Fruit fly (Drosophila melanogaster) whole organism, embryonic: ENCODE results near the gene Prosbeta6.

ENCODE experiments used
- BEAF-32 ChIP-seq: fragments of 200-800 bp; sonication (Bioruptor generic); optimal IDR thresholded peaks from 3 replicates; lab custom pipeline; 2017; ENCODE audit warnings: missing biosample characterization, missing genetic modification characterization, mild to moderate bottlenecking, moderate library complexity, missing genetic modification reagents
- Bgb ChIP-seq: fragments of 200-800 bp; sonication (Bioruptor generic); IDR thresholded peaks from 2 replicates; pipeline ENCODE4 v1.3.6; 2022; ENCODE audit warnings: missing biosample characterization, missing genetic modification characterization; ENCODE audit not compliant: partially characterized antibody
- C15 ChIP-seq: fragments of 200-800 bp; sonication (Bioruptor generic); IDR thresholded peaks from 3 replicates; pipeline ENCODE4 v1.3.6; 2022; ENCODE audit warnings: missing biosample characterization, missing genetic modification characterization
- CG12391 ChIP-seq: fragments of 200-800 bp; sonication (Bioruptor generic); optimal IDR thresholded peaks from 3 replicates; lab custom pipeline; 2018; ENCODE audit warnings: missing biosample characterization, mild to moderate bottlenecking, missing genetic modification characterization, moderate library complexity
- CG12659 ChIP-seq: fragments of 200-800 bp; sonication (Bioruptor generic); optimal IDR thresholded peaks from 3 replicates; lab custom pipeline; 2017; ENCODE audit warnings: mild to moderate bottlenecking, missing biosample characterization, missing genetic modification reagents, missing genetic modification characterization
- CG12769 ChIP-seq: fragments of 200-800 bp; sonication (Bioruptor generic); optimal IDR thresholded peaks from 2 replicates; lab custom pipeline; 2019; ENCODE audit warnings: missing biosample characterization, mild to moderate bottlenecking, missing genetic modification characterization, moderate library complexity
- CG13287 ChIP-seq: fragments of 200-800 bp; sonication (Bioruptor generic); IDR thresholded peaks from 2 replicates; pipeline ENCODE4 v1.3.6; 2022; ENCODE audit warnings: missing biosample characterization, missing genetic modification characterization; ENCODE audit not compliant: partially characterized antibody
- CG14050 ChIP-seq: fragments of 200-800 bp; sonication (Bioruptor generic); IDR thresholded peaks from 3 replicates; pipeline ENCODE4 v1.3.6; 2022; ENCODE audit warnings: missing biosample characterization, missing genetic modification characterization
- CG15269 ChIP-seq: fragments of 200-800 bp; sonication (Bioruptor generic); optimal IDR thresholded peaks from 2 replicates; lab custom pipeline; 2018; ENCODE audit warnings: missing biosample characterization, mild to moderate bottlenecking, missing genetic modification characterization, moderate library complexity
- CG18764 ChIP-seq: fragments of 200-800 bp; sonication (Bioruptor generic); optimal IDR thresholded peaks from 3 replicates; lab custom pipeline; 2016; ENCODE audit warnings: missing biosample characterization, missing genetic modification characterization
- CG31365 ChIP-seq: fragments of 200-800 bp; sonication (Bioruptor generic); optimal IDR thresholded peaks from 2 replicates; lab custom pipeline; 2018; ENCODE audit warnings: missing biosample characterization, mild to moderate bottlenecking, missing genetic modification characterization
- CG34376 ChIP-seq: fragments of 200-800 bp; sonication (Bioruptor generic); optimal IDR thresholded peaks from 2 replicates; lab custom pipeline; 2018; ENCODE audit warnings: missing biosample characterization, mild to moderate bottlenecking, missing genetic modification characterization
- CG7786 ChIP-seq: fragments of 200-800 bp; sonication (Bioruptor generic); optimal IDR thresholded peaks from 2 replicates; lab custom pipeline; 2016; ENCODE audit warnings: missing biosample characterization, missing genetic modification characterization
- CG7963 ChIP-seq: fragments of 200-800 bp; sonication (Bioruptor generic); IDR thresholded peaks from 3 replicates; pipeline ENCODE4 v1.3.6; 2022; ENCODE audit warnings: missing biosample characterization, missing genetic modification characterization; ENCODE audit not compliant: partially characterized antibody
- CG8089 ChIP-seq: fragments of 200-800 bp; sonication (Bioruptor generic); optimal IDR thresholded peaks from 3 replicates; lab custom pipeline; 2016; ENCODE audit warnings: missing biosample characterization, missing genetic modification characterization
- CG9817 ChIP-seq: fragments of 200-800 bp; sonication (Bioruptor generic); optimal IDR thresholded peaks from 2 replicates; lab custom pipeline; 2018; ENCODE audit warnings: missing biosample characterization, mild to moderate bottlenecking, missing genetic modification characterization, moderate library complexity
- CoRest ChIP-seq: fragments of 200-800 bp; sonication (Bioruptor generic); optimal IDR thresholded peaks from 3 replicates; lab custom pipeline; 2018; ENCODE audit warnings: missing biosample characterization, mild to moderate bottlenecking, missing genetic modification characterization, moderate library complexity
- D19A ChIP-seq: fragments of 200-800 bp; optimal IDR thresholded peaks from 3 replicates; lab custom pipeline; 2019; ENCODE audit warnings: missing biosample characterization, mild to moderate bottlenecking, missing genetic modification characterization, moderate library complexity
- Dbx ChIP-seq: fragments of 200-800 bp; sonication (Bioruptor generic); IDR thresholded peaks from 3 replicates; pipeline ENCODE4 v1.3.6; 2022; ENCODE audit warnings: missing biosample characterization, missing genetic modification characterization
- Dp ChIP-seq: fragments of 200-800 bp; sonication (Bioruptor generic); optimal IDR thresholded peaks from 2 replicates; lab custom pipeline; 2018; ENCODE audit warnings: missing biosample characterization, mild to moderate bottlenecking, missing genetic modification characterization, moderate library complexity
- Elba2 ChIP-seq: fragments of 200-800 bp; sonication (Bioruptor generic); optimal IDR thresholded peaks from 3 replicates; lab custom pipeline; 2016; ENCODE audit warnings: missing biosample characterization, missing genetic modification characterization
- GATAe ChIP-seq: fragments of 200-800 bp; sonication (Bioruptor generic); conservative IDR thresholded peaks from 2 replicates; pipeline ENCODE4 v1.3.6; 2022; ENCODE audit warnings: missing biosample characterization, missing genetic modification characterization
- HLH54F ChIP-seq: fragments of 200-800 bp; sonication (Bioruptor generic); optimal IDR thresholded peaks from 3 replicates; lab custom pipeline; 2016; ENCODE audit warnings: missing biosample characterization, missing genetic modification characterization
- HmgD ChIP-seq: fragments of 200-800 bp; sonication (Bioruptor generic); optimal IDR thresholded peaks from 3 replicates; lab custom pipeline; 2016; ENCODE audit warnings: missing biosample characterization, missing genetic modification characterization
- Kr ChIP-seq: fragments of 200-800 bp; sonication (Bioruptor generic); optimal IDR thresholded peaks from 2 replicates; lab custom pipeline; 2017; ENCODE audit warnings: missing biosample characterization, mild to moderate bottlenecking, missing genetic modification characterization
- Lim3 ChIP-seq: fragments of 200-800 bp; sonication (Bioruptor generic); IDR thresholded peaks from 2 replicates; pipeline ENCODE4 v1.3.6; 2022; ENCODE audit warnings: missing biosample characterization, missing genetic modification characterization
- Oaz ChIP-seq: fragments of 200-800 bp; sonication (Bioruptor generic); IDR thresholded peaks from 2 replicates; pipeline ENCODE4 v1.3.6; 2022; ENCODE audit warnings: missing biosample characterization, missing genetic modification characterization
- Opbp ChIP-seq: fragments of 200-800 bp; sonication (Bioruptor generic); IDR thresholded peaks from 3 replicates; pipeline ENCODE4 v1.3.6; 2022; ENCODE audit warnings: missing biosample characterization, missing genetic modification characterization; ENCODE audit not compliant: partially characterized antibody
- Optix ChIP-seq: fragments of 200-800 bp; sonication (Bioruptor generic); IDR thresholded peaks from 3 replicates; pipeline ENCODE4 v1.3.6; 2022; ENCODE audit warnings: missing biosample characterization, missing genetic modification characterization
- PHDP ChIP-seq: fragments of 200-800 bp; sonication (Bioruptor generic); optimal IDR thresholded peaks from 3 replicates; lab custom pipeline; 2018; ENCODE audit warnings: missing biosample characterization, mild to moderate bottlenecking, missing genetic modification characterization, moderate library complexity
- Sox102F ChIP-seq: fragments of 200-800 bp; sonication (Bioruptor generic); optimal IDR thresholded peaks from 2 replicates; lab custom pipeline; 2018; ENCODE audit warnings: missing biosample characterization, mild to moderate bottlenecking, missing genetic modification characterization, moderate library complexity
- ap ChIP-seq: fragments of 200-800 bp; sonication (Bioruptor generic); IDR thresholded peaks from 2 replicates; pipeline ENCODE4 v1.3.6; 2022; ENCODE audit warnings: missing biosample characterization, missing genetic modification characterization
- bigmax ChIP-seq: fragments of 200-800 bp; sonication (Bioruptor generic); optimal IDR thresholded peaks from 2 replicates; lab custom pipeline; 2018; ENCODE audit warnings: missing biosample characterization, mild to moderate bottlenecking, missing genetic modification characterization
- disco-r ChIP-seq: fragments of 200-800 bp; sonication (Bioruptor generic); optimal IDR thresholded peaks from 2 replicates; lab custom pipeline; 2016; ENCODE audit warnings: missing biosample characterization, missing genetic modification characterization
- dmrt11E ChIP-seq: fragments of 200-800 bp; sonication (Bioruptor generic); optimal IDR thresholded peaks from 3 replicates; lab custom pipeline; 2018; ENCODE audit warnings: missing biosample characterization, mild to moderate bottlenecking, missing genetic modification characterization, moderate library complexity
- her ChIP-seq: fragments of 200-800 bp; sonication (Bioruptor generic); optimal IDR thresholded peaks from 2 replicates; lab custom pipeline; 2016; ENCODE audit warnings: missing biosample characterization, missing genetic modification characterization
- inv ChIP-seq: fragments of 200-800 bp; sonication (Bioruptor generic); IDR thresholded peaks from 2 replicates; pipeline ENCODE4 v1.3.6; 2022; ENCODE audit warnings: missing biosample characterization, missing genetic modification characterization; ENCODE audit not compliant: partially characterized antibody
- lov ChIP-seq, 2 experiments: fragments of 200-800 bp in 1 of 2; fragments of >200 bp in 1 of 2; sonication (Bioruptor generic) in 1 of 2; IDR thresholded peaks in 1 of 2; optimal IDR thresholded peaks in 1 of 2; 2 replicates in 1 of 2; 3 replicates in 1 of 2; pipeline versions ENCODE4 v1.3.6 to Lab custom; 2017 to 2022; ENCODE audit warnings: missing biosample characterization in 1 of 2, missing genetic modification characterization in 1 of 2
- nerfin-1 ChIP-seq: fragments of 200-800 bp; sonication (Bioruptor generic); optimal IDR thresholded peaks from 3 replicates; lab custom pipeline; 2019; ENCODE audit warnings: missing biosample characterization, mild to moderate bottlenecking, missing genetic modification characterization, moderate library complexity
- nom ChIP-seq: fragments of 200-800 bp; sonication (Bioruptor generic); optimal IDR thresholded peaks from 2 replicates; lab custom pipeline; 2017; ENCODE audit warnings: missing biosample characterization, missing genetic modification characterization, mild to moderate bottlenecking, moderate library complexity, missing genetic modification reagents
- psq ChIP-seq: fragments of 200-800 bp; sonication (Bioruptor generic); optimal IDR thresholded peaks from 2 replicates; lab custom pipeline; 2017; ENCODE audit warnings: missing biosample characterization, missing genetic modification characterization
- repo ChIP-seq: fragments of 200-800 bp; sonication (Bioruptor generic); optimal IDR thresholded peaks from 2 replicates; lab custom pipeline; 2016; ENCODE audit warnings: missing biosample characterization, missing genetic modification characterization
- sc ChIP-seq, 3 experiments: fragments of >200 bp in 2 of 3; fragments of 200-800 bp in 1 of 3; sonication (Bioruptor generic) in 1 of 3; optimal IDR thresholded peaks; 2 replicates in 2 of 3; 3 replicates in 1 of 3; lab custom pipeline; 2017; ENCODE audit warnings: mild to moderate bottlenecking in 1 of 3, missing biosample characterization in 1 of 3, missing genetic modification characterization in 1 of 3, missing genetic modification reagents in 1 of 3
- scrt ChIP-seq: fragments of 200-800 bp; sonication (Bioruptor generic); optimal IDR thresholded peaks from 2 replicates; lab custom pipeline; 2018; ENCODE audit warnings: missing biosample characterization, mild to moderate bottlenecking, missing genetic modification characterization, moderate library complexity
- shn ChIP-seq: fragments of 200-800 bp; sonication (Bioruptor generic); optimal IDR thresholded peaks from 3 replicates; lab custom pipeline; 2016; ENCODE audit warnings: missing biosample characterization, missing genetic modification characterization
- slp2 ChIP-seq: fragments of 200-800 bp; sonication (Bioruptor generic); optimal IDR thresholded peaks from 2 replicates; lab custom pipeline; 2016; ENCODE audit warnings: missing biosample characterization, missing genetic modification characterization
- sqz ChIP-seq: fragments of 200-800 bp; sonication (Bioruptor generic); optimal IDR thresholded peaks from 3 replicates; lab custom pipeline; 2018; ENCODE audit warnings: missing biosample characterization, mild to moderate bottlenecking, missing genetic modification characterization
- stc ChIP-seq: fragments of 200-800 bp; sonication (Bioruptor generic); IDR thresholded peaks from 2 replicates; pipeline ENCODE4 v1.3.6; 2022; ENCODE audit warnings: missing biosample characterization, missing genetic modification characterization
- ttk ChIP-seq: fragments of 200-800 bp; sonication (Bioruptor generic); IDR thresholded peaks from 2 replicates; pipeline ENCODE4 v2.1.2; 2022; ENCODE audit warnings: missing biosample characterization, missing genetic modification characterization

The Prosbeta6 gene

dm6 chr3L:16609120-16609519 is 1.1 kb downstream of the Prosbeta6 start, which contains the start of gene CG4098 (continued):
- TF ChIP-seq CG7963 (GFP tag; lab: Robert Waterston, UW) (no peak), Bgb (GFP tag; lab: Robert Waterston, UW) (no peak), HmgD (GFP tag; lab: Kevin White, UChicago) (peak; percentile 78), BEAF-32 (GFP tag; lab: Kevin White, UChicago) (peak; percentile 48), HLH54F (peak; percentile 69), Oaz (GFP tag; lab: Robert Waterston, UW) (no peak), Dp (peak; percentile 79), Elba2 (GFP tag; lab: Kevin White, UChicago) (no peak), CG12769 (peak; percentile 78), sqz (no peak), CG9817 (tag; lab: Kevin White, UChicago) (peak; percentile 55), lov (optimal IDR thresholded peaks at IDR 0.05; lab: Kevin White, UChicago) (no peak), lov (GFP tag; IDR thresholded peaks at IDR 0.05; lab: Robert Waterston, UW) (0 out of 3 replicates have a peak, but pooled peaks have one; percentile 9), CG18764 (no peak), psq (GFP tag; lab: Kevin White, UChicago) (no peak), Dbx (GFP tag; lab: Robert Waterston, UW) (peak; percentile 68; the same call in 2 of the 3 replicates), CG7786 (peak; percentile 68), Sox102F (peak; percentile 29), Lim3 (GFP tag; lab: Robert Waterston, UW) (no peak), ttk (GFP tag; lab: Robert Waterston, UW) (peak; percentile 52; the same call in 1 of the 2 replicates), C15 (GFP tag; lab: Robert Waterston, UW) (no peak), nom (GFP tag; lab: Kevin White, UChicago) (peak; percentile 59), dmrt11E (tag; lab: Kevin White, UChicago) (no peak), ap (GFP tag; lab: Robert Waterston, UW) (no peak; the same call in 1 of the 2 replicates), nerfin-1 (tag; lab: Kevin White, UChicago) (no peak), CG31365 (tag; lab: Kevin White, UChicago) (peak; percentile 67), Opbp (GFP tag; lab: Robert Waterston, UW) (no peak; the same call in 2 of the 3 replicates), CG8089 (GFP tag; lab: Kevin White, UChicago) (no peak), bigmax (GFP tag; lab: Kevin White, UChicago) (no peak), CG13287 (GFP tag; lab: Robert Waterston, UW) (peak; percentile 55), slp2 (GFP tag; lab: Kevin White, UChicago) (no peak), her (GFP tag; lab: Kevin White, UChicago) (peak; percentile 71), Kr (GFP tag; lab: Kevin White, UChicago) (no peak), disco-r (no peak), scrt (GFP tag; lab: Kevin White, UChicago) (no peak), CG12391 (tag; lab: Kevin White, UChicago) (peak; percentile 53), CG15269 (peak; percentile 58), CG12659 (GFP tag; lab: Kevin White, UChicago) (peak; percentile 70), Optix (GFP tag; lab: Robert Waterston, UW) (peak; percentile 50; the same call in 2 of the 3 replicates), PHDP (tag; lab: Kevin White, UChicago) (peak; percentile 20), shn (peak; percentile 53), CG34376 (GFP tag; lab: Kevin White, UChicago) (peak; percentile 47), GATAe (GFP tag; lab: Robert Waterston, UW) (no peak), sc (optimal IDR thresholded peaks at IDR 0.05; lab: Kevin White, UChicago) (no peak), sc (GFP tag; optimal IDR thresholded peaks at IDR 0.05; lab: Kevin White, UChicago) (no peak), D19A (tag; lab: Kevin White, UChicago) (no peak), inv (GFP tag; lab: Robert Waterston, UW) (no peak), stc (peak; percentile 38; the same call in 1 of the 2 replicates), repo (GFP tag; lab: Kevin White, UChicago) (no peak), CG14050 (GFP tag; lab: Robert Waterston, UW) (peak; percentile 51; the same call in 2 of the 3 replicates), CoRest (tag; lab: Kevin White, UChicago) (peak; percentile 38)
